Worm (Caenorhabditis elegans) whole organism, L3 larva: ENCODE measurements around the gene F17C11.4.

Source experiments
- R02D3.7 ChIP-seq: fragments of 150-350 bp; optimal IDR thresholded peaks from 2 replicates; lab custom pipeline; 2014; ENCODE audit warnings: missing biosample characterization, missing genetic modification characterization
- ZK546.5 ChIP-seq: sonication (generic microtip); optimal IDR thresholded peaks from 2 replicates; lab custom pipeline; 2017; ENCODE audit warnings: missing biosample characterization, missing genetic modification characterization
- aly-2 ChIP-seq: fragments of 150-350 bp; optimal IDR thresholded peaks from 2 replicates; lab custom pipeline; 2014; ENCODE audit warnings: missing biosample characterization, missing genetic modification characterization
- ama-1 ChIP-seq: fragments of 150-350 bp; optimal IDR thresholded peaks from 2 replicates; lab custom pipeline; 2018
- ceh-28 ChIP-seq: fragments of 150-350 bp; optimal IDR thresholded peaks from 2 replicates; lab custom pipeline; 2014; ENCODE audit warnings: missing biosample characterization, missing genetic modification reagents, missing genetic modification characterization
- ceh-9 ChIP-seq: sonication (generic microtip); optimal IDR thresholded peaks from 2 replicates; lab custom pipeline; 2018; ENCODE audit warnings: missing biosample characterization, missing genetic modification characterization
- daf-12 ChIP-seq: fragments of 150-350 bp; optimal IDR thresholded peaks from 2 replicates; lab custom pipeline; 2014; ENCODE audit warnings: missing biosample characterization, missing genetic modification reagents, missing genetic modification characterization
- egl-27 ChIP-seq: sonication (generic microtip); optimal IDR thresholded peaks from 4 replicates; lab custom pipeline; 2017; ENCODE audit warnings: missing biosample characterization, missing genetic modification reagents, missing genetic modification characterization
- egl-5 ChIP-seq: fragments of 150-350 bp; optimal IDR thresholded peaks from 2 replicates; lab custom pipeline; 2017; ENCODE audit warnings: missing biosample characterization, missing genetic modification reagents, missing genetic modification characterization, inconsistent platforms
- elt-1 ChIP-seq: fragments of 150-350 bp; optimal IDR thresholded peaks from 2 replicates; lab custom pipeline; 2014; ENCODE audit warnings: missing biosample characterization, missing genetic modification characterization
- elt-2 ChIP-seq: sonication (generic microtip); optimal IDR thresholded peaks from 2 replicates; lab custom pipeline; 2016; ENCODE audit warnings: missing genetic modification reagents, mild to moderate bottlenecking, missing genetic modification characterization, missing compliant biosample characterization
- eor-1 ChIP-seq, 2 experiments: fragments of 150-350 bp; optimal IDR thresholded peaks; 2 replicates each; lab custom pipeline; 2014 to 2018; ENCODE audit warnings: missing biosample characterization in 2 of 2, missing genetic modification characterization in 2 of 2
- fkh-2 ChIP-seq: fragments of 150-350 bp; optimal IDR thresholded peaks from 2 replicates; lab custom pipeline; 2014; ENCODE audit warnings: missing biosample characterization, missing genetic modification reagents, missing genetic modification characterization
- jun-1 ChIP-seq: fragments of 150-350 bp; optimal IDR thresholded peaks from 2 replicates; lab custom pipeline; 2014; ENCODE audit warnings: missing biosample characterization, missing genetic modification reagents, missing genetic modification characterization
- lin-15B ChIP-seq: fragments of 150-350 bp; optimal IDR thresholded peaks from 2 replicates; lab custom pipeline; 2014; ENCODE audit warnings: missing biosample characterization, missing genetic modification characterization
- lin-39 ChIP-seq: fragments of 150-350 bp; optimal IDR thresholded peaks from 2 replicates; lab custom pipeline; 2018; ENCODE audit warnings: missing biosample characterization, missing genetic modification reagents, missing genetic modification characterization
- lsy-12 ChIP-seq: sonication (generic microtip); optimal IDR thresholded peaks from 2 replicates; lab custom pipeline; 2016; ENCODE audit warnings: mild to moderate bottlenecking, missing genetic modification characterization, missing compliant biosample characterization
- mdl-1 ChIP-seq: fragments of 150-350 bp; optimal IDR thresholded peaks from 2 replicates; lab custom pipeline; 2014; ENCODE audit warnings: missing biosample characterization, missing genetic modification characterization
- mml-1 ChIP-seq: fragments of 150-350 bp; sonication (generic microtip); optimal IDR thresholded peaks from 3 replicates; lab custom pipeline; 2014; ENCODE audit warnings: missing biosample characterization, missing genetic modification characterization
- nhr-11 ChIP-seq: fragments of 150-350 bp; optimal IDR thresholded peaks from 2 replicates; lab custom pipeline; 2014; ENCODE audit warnings: missing biosample characterization, missing genetic modification characterization
- nhr-12 ChIP-seq: fragments of 150-350 bp; optimal IDR thresholded peaks from 2 replicates; lab custom pipeline; 2014; ENCODE audit warnings: missing biosample characterization, missing genetic modification characterization
- nhr-25 ChIP-seq: sonication (generic microtip); optimal IDR thresholded peaks from 2 replicates; lab custom pipeline; 2017; ENCODE audit warnings: missing biosample characterization, missing genetic modification characterization
- nhr-28 ChIP-seq: fragments of 150-350 bp; optimal IDR thresholded peaks from 2 replicates; lab custom pipeline; 2014; ENCODE audit warnings: missing biosample characterization, missing genetic modification characterization
- nhr-43 ChIP-seq: sonication (generic microtip); optimal IDR thresholded peaks from 2 replicates; lab custom pipeline; 2016; ENCODE audit warnings: mild to moderate bottlenecking, missing genetic modification characterization, missing compliant biosample characterization; ENCODE audit not compliant: poor library complexity, severe bottlenecking
- nhr-67 ChIP-seq: fragments of 150-350 bp; optimal IDR thresholded peaks from 2 replicates; lab custom pipeline; 2014; ENCODE audit warnings: missing biosample characterization, missing genetic modification characterization
- nhr-76 ChIP-seq: fragments of 150-350 bp; sonication (generic microtip); optimal IDR thresholded peaks from 5 replicates; lab custom pipeline; 2014; ENCODE audit warnings: missing biosample characterization, missing genetic modification characterization
- nhr-77 ChIP-seq: fragments of 150-350 bp; optimal IDR thresholded peaks from 2 replicates; lab custom pipeline; 2014; ENCODE audit warnings: missing biosample characterization, missing genetic modification characterization
- pha-4 ChIP-seq: fragments of 150-350 bp; optimal IDR thresholded peaks from 2 replicates; lab custom pipeline; 2014; ENCODE audit warnings: missing biosample characterization, missing genetic modification reagents, missing genetic modification characterization
- pqm-1 ChIP-seq: fragments of 150-350 bp; optimal IDR thresholded peaks from 2 replicates; lab custom pipeline; 2017; ENCODE audit warnings: missing biosample characterization, missing genetic modification characterization, inconsistent platforms
- sea-2 ChIP-seq: fragments of 150-350 bp; sonication (generic microtip); optimal IDR thresholded peaks from 4 replicates; lab custom pipeline; 2014; ENCODE audit warnings: missing biosample characterization, missing genetic modification reagents, missing genetic modification characterization
- skn-1 ChIP-seq: fragments of 150-350 bp; optimal IDR thresholded peaks from 2 replicates; lab custom pipeline; 2014; ENCODE audit warnings: missing biosample characterization, missing genetic modification characterization
- tbx-2 ChIP-seq: sonication (generic microtip); optimal IDR thresholded peaks from 2 replicates; lab custom pipeline; 2016; ENCODE audit warnings: mild to moderate bottlenecking, missing genetic modification characterization, missing compliant biosample characterization
- unc-39 ChIP-seq: sonication (generic microtip); optimal IDR thresholded peaks from 4 replicates; lab custom pipeline; 2017; ENCODE audit warnings: missing biosample characterization, missing genetic modification characterization
- zag-1 ChIP-seq: fragments of 150-350 bp; optimal IDR thresholded peaks from 2 replicates; lab custom pipeline; 2014; ENCODE audit warnings: missing biosample characterization, missing genetic modification characterization
- ztf-11 ChIP-seq: fragments of 150-350 bp; optimal IDR thresholded peaks from 2 replicates; lab custom pipeline; 2014; ENCODE audit warnings: missing biosample characterization, missing genetic modification characterization

Gene F17C11.4

ce11 chrV:10954832-10955231, 3.2 kb downstream of the F17C11.4 start, which contains the start of gene F17C11.6:
Gene F17C11.6, plus strand, starts transcription at chrV:10955121.
- TF ChIP-seq unc-39 (tag; lab: Kevin White, UChicago): no peak
- peak; percentile 82 for TF ChIP-seq pqm-1 (tag; lab: Kevin White, UChicago)
- peak; percentile 70 for TF ChIP-seq elt-2 (tag; lab: Kevin White, UChicago)

- no peak for TF ChIP-seq egl-27 (tag; lab: Kevin White, UChicago)
- TF ChIP-seq ama-1 (lab: Kevin White, UChicago): no peak
- TF ChIP-seq lin-15B (tag; lab: Kevin White, UChicago): no peak
- TF ChIP-seq lsy-12 (tag; lab: Kevin White, UChicago): no peak
- TF ChIP-seq unc-39 (tag; lab: Kevin White, UChicago): no peak
- TF ChIP-seq egl-5 (tag; lab: Kevin White, UChicago): no peak
- peak; percentile 32 for TF ChIP-seq pqm-1 (tag; lab: Kevin White, UChicago)
- no peak for TF ChIP-seq skn-1 (tag; lab: Kevin White, UChicago)
- no peak for TF ChIP-seq ceh-9
- peak; percentile 59 for TF ChIP-seq elt-2 (tag; lab: Kevin White, UChicago)
- TF ChIP-seq nhr-12: no peak
- no peak for TF ChIP-seq mdl-1 (tag; lab: Kevin White, UChicago)
Observed at ce11 chrV:10955681-10956476, 4.2 kb downstream of the F17C11.4 start, which contains the start of gene F17C11.13. Gene F17C11.13, plus strand, starts transcription at chrV:10955923.

- TF ChIP-seq ceh-28 (tag; lab: Kevin White, UChicago) (peak; percentile 35), elt-2 (tag; lab: Kevin White, UChicago) (peak; percentile 37), egl-27 (tag; lab: Kevin White, UChicago) (no peak), nhr-43 (tag; lab: Kevin White, UChicago) (peak; percentile 28), nhr-25 (no peak)
Observed at ce11 chrV:10958322-10958900, 6.8 kb downstream of the F17C11.4 start, which contains the start of gene pigt-1. Gene pigt-1, minus strand, starts transcription at chrV:10958821.

ce11 chrV:10960544-10960943, 8.9 kb downstream of the F17C11.4 start, which contains the start of gene vps-36:
Gene vps-36, minus strand, starts transcription at chrV:10960669.
- TF ChIP-seq sea-2 (GFP tag; lab: Kevin White, UChicago) (no peak), ceh-9 (no peak), R02D3.7 (tag; lab: Kevin White, UChicago) (no peak), skn-1 (tag; lab: Kevin White, UChicago) (no peak), nhr-28 (no peak), mdl-1 (tag; lab: Kevin White, UChicago) (no peak), ama-1 (lab: Kevin White, UChicago) (no peak), elt-2 (tag; lab: Kevin White, UChicago) (peak; percentile 65), eor-1 (tag; optimal IDR thresholded peaks at IDR 0.05; lab: Kevin White, UChicago) (no peak), jun-1 (tag; lab: Kevin White, UChicago) (no peak), nhr-25 (no peak), ZK546.5 (tag; lab: Kevin White, UChicago) (no peak), tbx-2 (tag; lab: Kevin White, UChicago) (no peak), daf-12 (tag; lab: Kevin White, UChicago) (no peak), nhr-67 (tag; lab: Kevin White, UChicago) (no peak), fkh-2 (tag; lab: Kevin White, UChicago) (no peak), lin-39 (no peak), nhr-76 (no peak), zag-1 (tag; lab: Kevin White, UChicago) (no peak), nhr-12 (no peak), unc-39 (tag; lab: Kevin White, UChicago) (no peak), pqm-1 (tag; lab: Kevin White, UChicago) (peak; percentile 59), mml-1 (tag; lab: Kevin White, UChicago) (no peak), lsy-12 (tag; lab: Kevin White, UChicago) (no peak), egl-5 (tag; lab: Kevin White, UChicago) (no peak), pha-4 (tag; lab: Kevin White, UChicago) (peak; percentile 74), egl-27 (tag; lab: Kevin White, UChicago) (no peak), ztf-11 (tag; lab: Kevin White, UChicago) (no peak), nhr-11 (tag; lab: Kevin White, UChicago) (no peak), lin-15B (tag; lab: Kevin White, UChicago) (peak; percentile 21), nhr-77 (no peak), aly-2 (tag; lab: Kevin White, UChicago) (no peak), elt-1 (tag; lab: Kevin White, UChicago) (no peak)
